Fruit fly (Drosophila melanogaster) whole organism, embryonic: ENCODE data around the gene Ilp5.
A peak's percentile ranks its signal among the peaks of the same experiment; 100 is the strongest.

Source experiments
- Lpt ChIP-seq: fragments of >200 bp; optimal IDR thresholded peaks from 2 replicates; lab custom pipeline; 2018; ENCODE audit warnings: missing biosample characterization, missing genetic modification characterization
- h ChIP-seq: fragments of >200 bp; optimal IDR thresholded peaks from 2 replicates; lab custom pipeline; 2017
- zen2 ChIP-seq: fragments of 200-800 bp; sonication (Bioruptor generic); IDR thresholded peaks from 3 replicates; pipeline ENCODE4 v1.3.6; 2022; ENCODE audit warnings: missing biosample characterization, missing genetic modification characterization; ENCODE audit not compliant: partially characterized antibody

- peak; percentile 67; the same call in 1 of the 3 replicates for TF ChIP-seq zen2 (GFP tag; lab: Robert Waterston, UW)
- no peak for TF ChIP-seq Lpt (GFP tag; lab: Kevin White, UChicago)
- TF ChIP-seq h: no peak
These were observed 12.9 kb upstream of the Ilp5 start, which contains the start of gene I-2 for dm6 chr3L:9836524-9837047.
